Fruit fly (Drosophila melanogaster) whole organism, embryonic: Measurements from ENCODE around the gene Cbl.

Experiments
- Atf-2 ChIP-seq: fragments of 200-800 bp; sonication (Bioruptor generic); optimal IDR thresholded peaks from 2 replicates; lab custom pipeline; 2016; ENCODE audit warnings: missing biosample characterization, missing genetic modification characterization
- CG10543 ChIP-seq: fragments of 200-800 bp; sonication (Bioruptor generic); optimal IDR thresholded peaks from 3 replicates; lab custom pipeline; 2017; ENCODE audit warnings: missing biosample characterization, mild to moderate bottlenecking, missing genetic modification characterization, moderate library complexity
- CG10979 ChIP-seq: fragments of 200-800 bp; sonication (Bioruptor generic); optimal IDR thresholded peaks from 2 replicates; lab custom pipeline; 2018; ENCODE audit warnings: missing biosample characterization, mild to moderate bottlenecking, missing genetic modification characterization, moderate library complexity
- CG11456 ChIP-seq: fragments of 200-800 bp; sonication (Bioruptor generic); IDR thresholded peaks from 3 replicates; pipeline ENCODE4 v1.3.6; 2022; ENCODE audit warnings: missing biosample characterization, missing genetic modification characterization
- CG11695 ChIP-seq: fragments of 200-800 bp; sonication (Bioruptor generic); IDR thresholded peaks from 3 replicates; pipeline ENCODE4 v1.3.6; 2022; ENCODE audit warnings: missing biosample characterization, missing genetic modification characterization
- CG12769 ChIP-seq: fragments of 200-800 bp; sonication (Bioruptor generic); optimal IDR thresholded peaks from 2 replicates; lab custom pipeline; 2019; ENCODE audit warnings: missing biosample characterization, mild to moderate bottlenecking, missing genetic modification characterization, moderate library complexity
- CG17361 ChIP-seq: fragments of 200-800 bp; sonication (Bioruptor generic); IDR thresholded peaks from 3 replicates; pipeline ENCODE4 v1.3.6; 2022; ENCODE audit warnings: missing biosample characterization, missing genetic modification characterization
- CG17568 ChIP-seq: fragments of 200-800 bp; sonication (Bioruptor generic); optimal IDR thresholded peaks from 2 replicates; lab custom pipeline; 2018; ENCODE audit warnings: missing biosample characterization, mild to moderate bottlenecking, missing genetic modification characterization, moderate library complexity
- CG1792 ChIP-seq: fragments of 200-800 bp; sonication (Bioruptor generic); optimal IDR thresholded peaks from 2 replicates; lab custom pipeline; 2016; ENCODE audit warnings: missing biosample characterization, missing genetic modification characterization
- CG2889 ChIP-seq: fragments of 200-800 bp; sonication (Bioruptor generic); IDR thresholded peaks from 3 replicates; pipeline ENCODE4 v1.3.6; 2022; ENCODE audit warnings: missing biosample characterization, missing genetic modification characterization
- CG31224 ChIP-seq: fragments of 200-800 bp; sonication (Bioruptor generic); IDR thresholded peaks from 2 replicates; pipeline ENCODE4 v1.3.6; 2022; ENCODE audit warnings: missing biosample characterization, missing genetic modification characterization
- CG3281 ChIP-seq: fragments of 200-800 bp; sonication (Bioruptor generic); optimal IDR thresholded peaks from 3 replicates; lab custom pipeline; 2017; ENCODE audit warnings: missing biosample characterization, mild to moderate bottlenecking, missing genetic modification characterization
- CG34376 ChIP-seq: fragments of 200-800 bp; sonication (Bioruptor generic); optimal IDR thresholded peaks from 2 replicates; lab custom pipeline; 2018; ENCODE audit warnings: missing biosample characterization, mild to moderate bottlenecking, missing genetic modification characterization
- CG3838 ChIP-seq: fragments of 200-800 bp; sonication (Bioruptor generic); optimal IDR thresholded peaks from 3 replicates; lab custom pipeline; 2016; ENCODE audit warnings: missing biosample characterization, missing genetic modification characterization
- CG42726 ChIP-seq: fragments of 200-800 bp; sonication (Bioruptor generic); IDR thresholded peaks from 2 replicates; pipeline ENCODE4 v1.3.6; 2022; ENCODE audit warnings: missing biosample characterization, missing genetic modification characterization; ENCODE audit not compliant: partially characterized antibody
- CG4360 ChIP-seq: fragments of 200-800 bp; sonication (Bioruptor generic); IDR thresholded peaks from 2 replicates; pipeline ENCODE4 v1.3.6; 2022; ENCODE audit warnings: missing biosample characterization, missing genetic modification characterization
- CG43689 ChIP-seq: fragments of 200-800 bp; sonication (Bioruptor generic); IDR thresholded peaks from 2 replicates; pipeline ENCODE4 v1.3.6; 2022; ENCODE audit warnings: missing biosample characterization, missing genetic modification characterization
- CG6175 ChIP-seq: fragments of 200-800 bp; sonication (Bioruptor generic); IDR thresholded peaks from 3 replicates; pipeline ENCODE4 v1.3.6; 2022; ENCODE audit warnings: missing biosample characterization, missing genetic modification characterization
- CG6791 ChIP-seq: fragments of 200-800 bp; sonication (Bioruptor generic); IDR thresholded peaks from 3 replicates; pipeline ENCODE4 v1.3.6; 2022; ENCODE audit warnings: missing biosample characterization, missing genetic modification characterization; ENCODE audit not compliant: partially characterized antibody
- CG8089 ChIP-seq: fragments of 200-800 bp; sonication (Bioruptor generic); optimal IDR thresholded peaks from 3 replicates; lab custom pipeline; 2016; ENCODE audit warnings: missing biosample characterization, missing genetic modification characterization
- CG8281 ChIP-seq: fragments of 200-800 bp; sonication (Bioruptor generic); optimal IDR thresholded peaks from 2 replicates; lab custom pipeline; 2018; ENCODE audit warnings: missing biosample characterization, mild to moderate bottlenecking, missing genetic modification characterization, moderate library complexity
- CG9817 ChIP-seq: fragments of 200-800 bp; sonication (Bioruptor generic); optimal IDR thresholded peaks from 2 replicates; lab custom pipeline; 2018; ENCODE audit warnings: missing biosample characterization, mild to moderate bottlenecking, missing genetic modification characterization, moderate library complexity
- CG9932 ChIP-seq: fragments of 200-800 bp; sonication (Bioruptor generic); IDR thresholded peaks from 2 replicates; pipeline ENCODE4 v1.3.6; 2022; ENCODE audit warnings: missing biosample characterization, missing genetic modification characterization
- D ChIP-seq, 2 experiments: fragments of 200-800 bp in 1 of 2; fragments of >200 bp in 1 of 2; sonication (Bioruptor generic) in 1 of 2; optimal IDR thresholded peaks; 2 replicates in 1 of 2; 3 replicates in 1 of 2; lab custom pipeline; 2017; ENCODE audit warnings: mild to moderate bottlenecking in 1 of 2, missing biosample characterization in 1 of 2, missing genetic modification characterization in 1 of 2, missing genetic modification reagents in 1 of 2
- HLH4C ChIP-seq: fragments of 200-800 bp; sonication (Bioruptor generic); IDR thresholded peaks from 3 replicates; pipeline ENCODE4 v1.3.6; 2022; ENCODE audit warnings: missing biosample characterization, missing genetic modification characterization; ENCODE audit not compliant: partially characterized antibody
- Hey ChIP-seq: fragments of 200-800 bp; sonication (Bioruptor generic); optimal IDR thresholded peaks from 3 replicates; lab custom pipeline; 2018; ENCODE audit warnings: missing biosample characterization, mild to moderate bottlenecking, missing genetic modification characterization
- Med ChIP-seq: fragments of 200-800 bp; sonication (Bioruptor generic); peaks from one replicate; lab custom pipeline; 2016; ENCODE audit warnings: missing biosample characterization, missing genetic modification characterization, mild to moderate bottlenecking, inconsistent platforms, moderate library complexity
- Meics ChIP-seq: fragments of 200-800 bp; sonication (Bioruptor generic); optimal IDR thresholded peaks from 2 replicates; lab custom pipeline; 2017; ENCODE audit warnings: missing biosample characterization, mild to moderate bottlenecking, missing genetic modification characterization
- Ssrp ChIP-seq: fragments of 200-800 bp; sonication (Bioruptor generic); optimal IDR thresholded peaks from 2 replicates; lab custom pipeline; 2018; ENCODE audit warnings: missing biosample characterization, mild to moderate bottlenecking, missing genetic modification characterization, moderate library complexity
- Usf ChIP-seq: fragments of 200-800 bp; sonication (Bioruptor generic); optimal IDR thresholded peaks from 2 replicates; lab custom pipeline; 2017; ENCODE audit warnings: missing genotype, missing biosample characterization, missing genetic modification characterization
- al ChIP-seq: fragments of 200-800 bp; sonication (Bioruptor generic); IDR thresholded peaks from 2 replicates; pipeline ENCODE4 v1.3.6; 2022; ENCODE audit warnings: missing biosample characterization, missing genetic modification characterization
- bab2 ChIP-seq: fragments of 200-800 bp; sonication (Bioruptor generic); optimal IDR thresholded peaks from 2 replicates; lab custom pipeline; 2016; ENCODE audit warnings: missing biosample characterization, missing genetic modification characterization
- bsh ChIP-seq, 2 experiments: fragments of 200-800 bp; sonication (Bioruptor generic); optimal IDR thresholded peaks; 2 replicates each; lab custom pipeline; 2017 to 2018; ENCODE audit warnings: mild to moderate bottlenecking in 2 of 2, missing biosample characterization in 2 of 2, missing genetic modification characterization in 2 of 2, moderate library complexity in 1 of 2
- dmrt11E ChIP-seq: fragments of 200-800 bp; sonication (Bioruptor generic); optimal IDR thresholded peaks from 3 replicates; lab custom pipeline; 2018; ENCODE audit warnings: missing biosample characterization, mild to moderate bottlenecking, missing genetic modification characterization, moderate library complexity
- fd96Cb ChIP-seq: fragments of 200-800 bp; sonication (Bioruptor generic); optimal IDR thresholded peaks from 2 replicates; lab custom pipeline; 2018; ENCODE audit warnings: missing biosample characterization, mild to moderate bottlenecking, missing genetic modification characterization, moderate library complexity
- otp ChIP-seq: fragments of 200-800 bp; sonication (Bioruptor generic); IDR thresholded peaks from 3 replicates; pipeline ENCODE4, ENCODE4 v1.3.6; 2022; ENCODE audit warnings: missing biosample characterization, missing genetic modification characterization
- psq ChIP-seq: fragments of 200-800 bp; sonication (Bioruptor generic); optimal IDR thresholded peaks from 2 replicates; lab custom pipeline; 2017; ENCODE audit warnings: missing biosample characterization, missing genetic modification characterization
- pum ChIP-seq: fragments of 200-800 bp; sonication (Bioruptor generic); optimal IDR thresholded peaks from 2 replicates; lab custom pipeline; 2016; ENCODE audit warnings: missing biosample characterization, missing genetic modification characterization
- pzg ChIP-seq: fragments of 200-800 bp; sonication (Bioruptor generic); optimal IDR thresholded peaks from 3 replicates; lab custom pipeline; 2018; ENCODE audit warnings: missing biosample characterization, mild to moderate bottlenecking, missing genetic modification characterization, moderate library complexity
- sd ChIP-seq: fragments of 200-800 bp; sonication (Bioruptor generic); optimal IDR thresholded peaks from 3 replicates; lab custom pipeline; 2018; ENCODE audit warnings: missing biosample characterization, mild to moderate bottlenecking, missing genetic modification characterization, moderate library complexity
- slbo ChIP-seq: fragments of 200-800 bp; sonication (Bioruptor generic); IDR thresholded peaks from 2 replicates; pipeline ENCODE4 v1.3.6; 2022; ENCODE audit warnings: missing biosample characterization, missing genetic modification characterization
- slp2 ChIP-seq: fragments of 200-800 bp; sonication (Bioruptor generic); optimal IDR thresholded peaks from 2 replicates; lab custom pipeline; 2016; ENCODE audit warnings: missing biosample characterization, missing genetic modification characterization
- sna ChIP-seq: fragments of 200-800 bp; sonication (Bioruptor generic); IDR thresholded peaks from 2 replicates; pipeline ENCODE4 v1.3.6; 2022; ENCODE audit warnings: missing biosample characterization, missing genetic modification characterization; ENCODE audit not compliant: partially characterized antibody
- so ChIP-seq: fragments of 200-800 bp; sonication (Bioruptor generic); IDR thresholded peaks from 3 replicates; pipeline ENCODE4 v1.3.6; 2022; ENCODE audit warnings: missing biosample characterization, missing genetic modification characterization
- sug ChIP-seq: fragments of 200-800 bp; optimal IDR thresholded peaks from 2 replicates; lab custom pipeline; 2019; ENCODE audit warnings: missing biosample characterization, mild to moderate bottlenecking, missing genetic modification characterization, moderate library complexity
- tin ChIP-seq: fragments of 200-800 bp; sonication (Bioruptor generic); optimal IDR thresholded peaks from 3 replicates; lab custom pipeline; 2016; ENCODE audit warnings: missing biosample characterization, missing genetic modification characterization
- zfh1 ChIP-seq: fragments of 200-800 bp; sonication (Bioruptor generic); IDR thresholded peaks from 3 replicates; pipeline ENCODE4 v1.3.6; 2022; ENCODE audit warnings: missing biosample characterization, missing genetic modification characterization

Cbl gene

dm6 chr3L:8455015-8455908, 30.5 kb downstream of the Cbl start (continued):
- TF ChIP-seq sd (tag; lab: Kevin White, UChicago) (peak; percentile 50), CG10979 (tag; lab: Kevin White, UChicago) (peak; percentile 86), CG8281 (tag; lab: Kevin White, UChicago) (peak; percentile 55), Usf (GFP tag; lab: Kevin White, UChicago) (peak; percentile 41), CG9817 (tag; lab: Kevin White, UChicago) (peak; percentile 76), fd96Cb (tag; lab: Kevin White, UChicago) (peak; percentile 87), CG3281 (GFP tag; lab: Kevin White, UChicago) (peak; percentile 97), CG10543 (GFP tag; lab: Kevin White, UChicago) (peak; percentile 83), CG12769 (tag; lab: Kevin White, UChicago) (no peak), CG6791 (GFP tag; lab: Robert Waterston, UW) (no peak), CG42726 (GFP tag; lab: Robert Waterston, UW) (no peak), CG6175 (GFP tag; lab: Robert Waterston, UW) (peak; percentile 75; the same call in 2 of the 3 replicates), pzg (GFP tag; lab: Kevin White, UChicago) (no peak), Atf-2 (GFP tag; lab: Kevin White, UChicago) (peak; percentile 19), so (GFP tag; lab: Robert Waterston, UW) (peak; percentile 68), CG8089 (GFP tag; lab: Kevin White, UChicago) (no peak), CG1792 (GFP tag; lab: Kevin White, UChicago) (peak; percentile 31), sna (no peak), otp (GFP tag; lab: Robert Waterston, UW) (peak; percentile 48; the same call in 1 of the 3 replicates), slp2 (GFP tag; lab: Kevin White, UChicago) (peak; percentile 39), CG34376 (GFP tag; lab: Kevin White, UChicago) (peak; percentile 74), Meics (GFP tag; lab: Kevin White, UChicago) (peak; percentile 95), CG31224 (peak; percentile 60), al (GFP tag; lab: Robert Waterston, UW) (peak; percentile 61), D (optimal IDR thresholded peaks at IDR 0.05; lab: Kevin White, UChicago) (no peak), D (GFP tag; optimal IDR thresholded peaks at IDR 0.05; lab: Kevin White, UChicago) (peak; percentile 90), CG3838 (GFP tag; lab: Kevin White, UChicago) (peak; percentile 40), psq (GFP tag; lab: Kevin White, UChicago) (peak; percentile 12), CG9932 (GFP tag; lab: Robert Waterston, UW) (peak; percentile 57), bab2 (peak; percentile 37), pum (GFP tag; lab: Kevin White, UChicago) (peak; percentile 22), Ssrp (peak; percentile 78), sug (peak; percentile 83), slbo (peak; percentile 74), Med (GFP tag; lab: Kevin White, UChicago) (peak; percentile 96), CG4360 (GFP tag; lab: Robert Waterston, UW) (peak; percentile 37; the same call in 1 of the 2 replicates), tin (GFP tag; lab: Kevin White, UChicago) (peak; percentile 83), HLH4C (GFP tag; lab: Robert Waterston, UW) (no peak), dmrt11E (tag; lab: Kevin White, UChicago) (peak; percentile 62), bsh (GFP tag; optimal IDR thresholded peaks at IDR 0.05; lab: Kevin White, UChicago) (peak; percentile 84 to 89), zfh1 (peak; percentile 68), CG43689 (peak; percentile 13; the same call in 1 of the 2 replicates), CG11456 (GFP tag; lab: Robert Waterston, UW) (peak; percentile 79), CG11695 (GFP tag; lab: Robert Waterston, UW) (peak; percentile 93), CG17568 (GFP tag; lab: Kevin White, UChicago) (peak; percentile 78), CG2889 (GFP tag; lab: Robert Waterston, UW) (no peak; the same call in 2 of the 3 replicates), Hey (no peak), CG17361 (GFP tag; lab: Robert Waterston, UW) (peak; percentile 94)
